Worm (Caenorhabditis elegans) whole organism, L4 larva: Measurements from ENCODE around the gene mog-5.

Source experiments
- F26F4.8 ChIP-seq: fragments of 200-800 bp; sonication (Bioruptor generic); conservative IDR thresholded peaks from 2 replicates; pipeline ENCODE4 v1.3.6; 2022; ENCODE audit warnings: missing genetic modification characterization, missing compliant biosample characterization
- Y105C5A.15 ChIP-seq: fragments of 200-800 bp; sonication (Bioruptor generic); IDR thresholded peaks from 2 replicates; pipeline ENCODE4 v1.3.6; 2022; ENCODE audit warnings: missing genetic modification characterization, missing compliant biosample characterization
- Y75B8A.6 ChIP-seq: fragments of 200-800 bp; sonication (Bioruptor generic); IDR thresholded peaks from 2 replicates; pipeline ENCODE4 v1.3.6; 2022; ENCODE audit warnings: missing genetic modification reagents, missing genetic modification characterization, missing compliant biosample characterization
- ZK546.5 ChIP-seq, 2 experiments: sonication (generic microtip); optimal IDR thresholded peaks; 2 replicates each; lab custom pipeline; 2017; ENCODE audit warnings: missing biosample characterization in 2 of 2, missing genetic modification characterization in 2 of 2
- aha-1 ChIP-seq: fragments of 150-350 bp; peaks from one replicate; lab custom pipeline; 2014; ENCODE audit warnings: missing biosample characterization, missing genetic modification characterization
- aly-2 ChIP-seq: sonication (generic microtip); optimal IDR thresholded peaks from 2 replicates; lab custom pipeline; 2018; ENCODE audit warnings: missing biosample characterization, missing genetic modification characterization
- ceh-28 ChIP-seq: fragments of 150-350 bp; optimal IDR thresholded peaks from 2 replicates; lab custom pipeline; 2014; ENCODE audit warnings: missing biosample characterization, missing genetic modification reagents, missing genetic modification characterization
- ceh-32 ChIP-seq: sonication (generic microtip); optimal IDR thresholded peaks from 2 replicates; lab custom pipeline; 2016; ENCODE audit warnings: mild to moderate bottlenecking, missing genetic modification characterization, missing compliant biosample characterization; ENCODE audit not compliant: poor library complexity
- ceh-44 ChIP-seq: fragments of 200-800 bp; sonication (Bioruptor generic); IDR thresholded peaks from 2 replicates; pipeline ENCODE4 v1.3.6; 2022; ENCODE audit warnings: missing genetic modification reagents, missing genetic modification characterization, missing compliant biosample characterization
- ctbp-1 ChIP-seq: fragments of 200-800 bp; sonication (Bioruptor generic); IDR thresholded peaks from 2 replicates; pipeline ENCODE4 v1.3.6; 2022; ENCODE audit warnings: missing genetic modification reagents, missing genetic modification characterization, missing compliant biosample characterization
- daf-12 ChIP-seq: fragments of 150-350 bp; optimal IDR thresholded peaks from 2 replicates; lab custom pipeline; 2014; ENCODE audit warnings: missing biosample characterization, missing genetic modification reagents, missing genetic modification characterization
- dmd-9 ChIP-seq: fragments of 200-800 bp; sonication (Bioruptor generic); IDR thresholded peaks from 2 replicates; pipeline ENCODE4 v1.3.6; 2022; ENCODE audit warnings: missing genetic modification reagents, missing genetic modification characterization, missing compliant biosample characterization
- duxl-1 ChIP-seq: sonication (generic microtip); optimal IDR thresholded peaks from 2 replicates; lab custom pipeline; 2016; ENCODE audit warnings: mild to moderate bottlenecking, missing genetic modification characterization, moderate library complexity, missing compliant biosample characterization; ENCODE audit not compliant: poor library complexity
- egl-27 ChIP-seq: sonication (generic microtip); optimal IDR thresholded peaks from 3 replicates; lab custom pipeline; 2017; ENCODE audit warnings: missing biosample characterization, missing genetic modification reagents, missing genetic modification characterization
- fos-1 ChIP-seq: fragments of 150-350 bp; optimal IDR thresholded peaks from 2 replicates; lab custom pipeline; 2014; ENCODE audit warnings: missing biosample characterization, missing genetic modification characterization
- hif-1 ChIP-seq, 2 experiments: sonication (generic microtip); optimal IDR thresholded peaks; 2 replicates each; lab custom pipeline; 2016 to 2017; ENCODE audit warnings: missing compliant biosample characterization in 2 of 2, missing genetic modification characterization in 2 of 2, missing genetic modification reagents in 2 of 2, missing genotype in 2 of 2, mild to moderate bottlenecking in 1 of 2
- hlh-11 ChIP-seq: fragments of 200-800 bp; sonication (Bioruptor generic); optimal IDR thresholded peaks from 2 replicates; lab custom pipeline; 2018; ENCODE audit warnings: mild to moderate bottlenecking, missing genetic modification characterization, missing compliant biosample characterization
- hlh-30 ChIP-seq: sonication (generic microtip); optimal IDR thresholded peaks from 2 replicates; lab custom pipeline; 2017; ENCODE audit warnings: antibody characterized with exemption, mild to moderate bottlenecking, missing genetic modification characterization, missing compliant biosample characterization; ENCODE audit not compliant: insufficient read depth
- jun-1 ChIP-seq: fragments of 150-350 bp; optimal IDR thresholded peaks from 2 replicates; lab custom pipeline; 2014; ENCODE audit warnings: missing biosample characterization, missing genetic modification reagents, missing genetic modification characterization
- lin-1 ChIP-seq: fragments of 200-800 bp; sonication (Bioruptor generic); IDR thresholded peaks from 2 replicates; pipeline ENCODE4 v1.3.6; 2022; ENCODE audit warnings: missing genetic modification reagents, missing genetic modification characterization, missing compliant biosample characterization
- lin-13 ChIP-seq: fragments of 150-350 bp; optimal IDR thresholded peaks from 2 replicates; lab custom pipeline; 2014; ENCODE audit warnings: missing biosample characterization, missing genetic modification reagents, missing genetic modification characterization
- lin-29 ChIP-seq: fragments of 200-800 bp; sonication (Bioruptor generic); IDR thresholded peaks from 2 replicates; pipeline ENCODE4 v1.3.6; 2022; ENCODE audit warnings: missing genetic modification reagents, missing genetic modification characterization, missing compliant biosample characterization
- lin-39 ChIP-seq: fragments of 150-350 bp; optimal IDR thresholded peaks from 2 replicates; lab custom pipeline; 2014; ENCODE audit warnings: missing biosample characterization, missing genetic modification reagents, missing genetic modification characterization
- lir-3 ChIP-seq: sonication (generic microtip); optimal IDR thresholded peaks from 2 replicates; lab custom pipeline; 2016; ENCODE audit warnings: mild to moderate bottlenecking, missing genetic modification characterization, missing compliant biosample characterization
- lsy-2 ChIP-seq, 2 experiments: fragments of 150-350 bp in 1 of 2; sonication (generic microtip) in 1 of 2; optimal IDR thresholded peaks; 2 replicates each; lab custom pipeline; 2014 to 2017; ENCODE audit warnings: missing biosample characterization in 2 of 2, missing genetic modification characterization in 2 of 2
- mes-2 ChIP-seq: sonication (generic microtip); optimal IDR thresholded peaks from 2 replicates; lab custom pipeline; 2016; ENCODE audit warnings: missing genotype, mild to moderate bottlenecking, missing genetic modification characterization, missing compliant biosample characterization; ENCODE audit not compliant: poor library complexity, severe bottlenecking
- mxl-2 ChIP-seq: fragments of 200-800 bp; sonication (Bioruptor generic); conservative IDR thresholded peaks from 2 replicates; pipeline ENCODE4 v1.3.6; 2022; ENCODE audit warnings: missing genetic modification reagents, missing genetic modification characterization, missing compliant biosample characterization
- mxl-3 ChIP-seq: fragments of 200-800 bp; sonication (Bioruptor generic); optimal IDR thresholded peaks from 2 replicates; lab custom pipeline; 2018; ENCODE audit warnings: mild to moderate bottlenecking, missing genetic modification characterization, missing compliant biosample characterization
- nhr-11 ChIP-seq: fragments of 150-350 bp; optimal IDR thresholded peaks from 2 replicates; lab custom pipeline; 2014; ENCODE audit warnings: missing biosample characterization, missing genetic modification characterization
- nhr-111 ChIP-seq: fragments of 200-800 bp; sonication (Bioruptor generic); optimal IDR thresholded peaks from 2 replicates; lab custom pipeline; 2018; ENCODE audit warnings: mild to moderate bottlenecking, missing genetic modification characterization, missing compliant biosample characterization
- nhr-237 ChIP-seq: sonication (generic microtip); optimal IDR thresholded peaks from 2 replicates; lab custom pipeline; 2017; ENCODE audit warnings: missing biosample characterization, missing genetic modification characterization
- nhr-28 ChIP-seq: fragments of 150-350 bp; optimal IDR thresholded peaks from 2 replicates; lab custom pipeline; 2014; ENCODE audit warnings: missing biosample characterization, missing genetic modification characterization
- nhr-6 ChIP-seq: fragments of 150-350 bp; optimal IDR thresholded peaks from 2 replicates; lab custom pipeline; 2014; ENCODE audit warnings: missing biosample characterization, missing genetic modification characterization
- nhr-76 ChIP-seq: fragments of 150-350 bp; optimal IDR thresholded peaks from 2 replicates; lab custom pipeline; 2014; ENCODE audit warnings: missing biosample characterization, missing genetic modification characterization
- nhr-77 ChIP-seq: fragments of 150-350 bp; optimal IDR thresholded peaks from 2 replicates; lab custom pipeline; 2014; ENCODE audit warnings: missing biosample characterization, missing genetic modification characterization
- php-3 ChIP-seq: fragments of 200-800 bp; sonication (Bioruptor generic); IDR thresholded peaks from 2 replicates; pipeline ENCODE4 v1.3.6; 2022; ENCODE audit warnings: missing genetic modification reagents, missing genetic modification characterization, missing compliant biosample characterization
- rbr-2 ChIP-seq: sonication (generic microtip); optimal IDR thresholded peaks from 2 replicates; lab custom pipeline; 2016; ENCODE audit warnings: missing genotype, missing genetic modification characterization, missing compliant biosample characterization
- saeg-2 ChIP-seq: fragments of 200-800 bp; sonication (Bioruptor generic); IDR thresholded peaks from 2 replicates; pipeline ENCODE4 v1.3.6; 2022; ENCODE audit warnings: missing genetic modification reagents, missing genetic modification characterization, missing compliant biosample characterization
- sdz-12 ChIP-seq: fragments of 200-800 bp; sonication (Bioruptor generic); optimal IDR thresholded peaks from 2 replicates; lab custom pipeline; 2018; ENCODE audit warnings: mild to moderate bottlenecking, missing genetic modification characterization, missing compliant biosample characterization
- snpc-4 ChIP-seq: fragments of 150-350 bp; optimal IDR thresholded peaks from 2 replicates; lab custom pipeline; 2014; ENCODE audit warnings: missing biosample characterization, missing genetic modification characterization
- tag-97 ChIP-seq: fragments of 200-800 bp; sonication (Bioruptor generic); IDR thresholded peaks from 2 replicates; pipeline ENCODE4 v1.3.6; 2022; ENCODE audit warnings: missing genetic modification characterization, missing compliant biosample characterization
- unc-130 ChIP-seq: sonication (generic microtip); optimal IDR thresholded peaks from 2 replicates; lab custom pipeline; 2016; ENCODE audit warnings: missing genetic modification reagents, missing genetic modification characterization, missing compliant biosample characterization
- unc-62 ChIP-seq, 3 experiments: fragments of 150-350 bp in 1 of 3; sonication (generic microtip); optimal IDR thresholded peaks in 2 of 3; peaks in 1 of 3; 1 replicate in 1 of 3; 2 replicates in 2 of 3; lab custom pipeline; 2014 to 2017; ENCODE audit warnings: missing biosample characterization in 3 of 3, missing genetic modification characterization in 3 of 3, missing genetic modification reagents in 3 of 3, missing genotype in 1 of 3
- vab-7 ChIP-seq: fragments of 200-800 bp; sonication (Bioruptor generic); IDR thresholded peaks from 2 replicates; pipeline ENCODE4 v1.3.6; 2022; ENCODE audit warnings: missing genetic modification reagents, missing genetic modification characterization, missing compliant biosample characterization
- zag-1 ChIP-seq: fragments of 150-350 bp; optimal IDR thresholded peaks from 2 replicates; lab custom pipeline; 2014; ENCODE audit warnings: missing biosample characterization, missing genetic modification characterization
- zfp-2 ChIP-seq: sonication (generic microtip); optimal IDR thresholded peaks from 2 replicates; lab custom pipeline; 2016; ENCODE audit warnings: mild to moderate bottlenecking, missing genetic modification characterization, missing compliant biosample characterization
- ztf-7 ChIP-seq: fragments of 150-350 bp; optimal IDR thresholded peaks from 2 replicates; lab custom pipeline; 2014; ENCODE audit warnings: missing biosample characterization, missing genetic modification characterization

Gene mog-5

ce11 chrII:5370641-5371040, 28.7 kb upstream of the mog-5 start, which contains the start of gene F09E5.12:
Gene F09E5.12, minus strand, starts transcription at chrII:5370741.
- TF ChIP-seq rbr-2 (no peak), aha-1 (tag; lab: Kevin White, UChicago) (peak; percentile 3)

ce11 chrII:5373275-5374047, 25.9 kb upstream of the mog-5 start, which contains the start of the genes agt-2 and F09E5.3:
Gene agt-2, minus strand, starts transcription at chrII:5373827.
Gene F09E5.3, plus strand, starts transcription at chrII:5373997.
- TF ChIP-seq nhr-6 (tag; lab: Kevin White, UChicago): peak; percentile 58
- no peak for TF ChIP-seq jun-1 (tag; lab: Kevin White, UChicago)
- no peak for TF ChIP-seq php-3 (GFP tag; lab: Robert Waterston, UW)
- peak; percentile 80; the same call in 1 of the 2 replicates for TF ChIP-seq ctbp-1
- TF ChIP-seq mxl-3 (GFP tag; lab: Kevin White, UChicago): peak; percentile 62
- no peak for TF ChIP-seq nhr-76
- TF ChIP-seq zfp-2: peak; percentile 23
- TF ChIP-seq tag-97: no peak
- no peak for TF ChIP-seq ZK546.5 (tag; optimal IDR thresholded peaks at IDR 0.05; lab: Kevin White, UChicago)
- TF ChIP-seq aly-2 (tag; lab: Kevin White, UChicago): no peak
- no peak for TF ChIP-seq mxl-2 (GFP tag; lab: Robert Waterston, UW)
- no peak for TF ChIP-seq lin-1 (GFP tag; lab: Robert Waterston, UW)
- TF ChIP-seq mes-2 (tag; lab: Kevin White, UChicago): peak; percentile 93
- TF ChIP-seq snpc-4 (tag; lab: Kevin White, UChicago): no peak
- peak; percentile 34 for TF ChIP-seq nhr-28 (tag; lab: Kevin White, UChicago)
- TF ChIP-seq F26F4.8 (GFP tag; lab: Robert Waterston, UW): no peak
- peak; percentile 84 for TF ChIP-seq lin-13 (GFP tag; lab: Kevin White, UChicago)
- peak; percentile 68 to 96 for TF ChIP-seq lsy-2 (tag; optimal IDR thresholded peaks at IDR 0.05; lab: Kevin White, UChicago)
- peak; percentile 51; the same call in 1 of the 2 replicates for TF ChIP-seq lin-29 (GFP tag; lab: Robert Waterston, UW)
- TF ChIP-seq sdz-12 (GFP tag; lab: Kevin White, UChicago): no peak
- TF ChIP-seq hlh-30: peak; percentile 81
- no peak for TF ChIP-seq zag-1 (tag; lab: Kevin White, UChicago)
- peak; percentile 47 for TF ChIP-seq ztf-7 (tag; lab: Kevin White, UChicago)
- peak; percentile 86 for TF ChIP-seq aha-1 (tag; lab: Kevin White, UChicago)
- TF ChIP-seq dmd-9 (GFP tag; lab: Robert Waterston, UW): no peak
- TF ChIP-seq daf-12 (tag; lab: Kevin White, UChicago): no peak
- TF ChIP-seq nhr-237 (tag; lab: Kevin White, UChicago): no peak
- TF ChIP-seq ceh-28 (tag; lab: Kevin White, UChicago): no peak
- peak in 1 of 2 experiments; percentile 58 for TF ChIP-seq hif-1 (tag; optimal IDR thresholded peaks at IDR 0.05; lab: Kevin White, UChicago)
- TF ChIP-seq nhr-77: peak; percentile 82
- TF ChIP-seq nhr-111: no peak
- TF ChIP-seq duxl-1 (tag; lab: Kevin White, UChicago): peak; percentile 58
- TF ChIP-seq Y75B8A.6: no peak
- no peak for TF ChIP-seq ceh-44 (GFP tag; lab: Robert Waterston, UW)
- TF ChIP-seq egl-27 (tag; lab: Kevin White, UChicago): no peak
- peak; percentile 27 for TF ChIP-seq unc-130 (GFP tag; lab: Kevin White, UChicago)
- no peak for TF ChIP-seq Y105C5A.15 (GFP tag; lab: Robert Waterston, UW)
- TF ChIP-seq saeg-2 (GFP tag; lab: Robert Waterston, UW): no peak
- TF ChIP-seq lin-39 (tag; lab: Kevin White, UChicago): no peak
- TF ChIP-seq lir-3 (tag; lab: Kevin White, UChicago): no peak
- peak; percentile 89 for TF ChIP-seq nhr-11 (tag; lab: Kevin White, UChicago)
- no peak for TF ChIP-seq fos-1 (tag; lab: Kevin White, UChicago)
- no peak for TF ChIP-seq vab-7 (GFP tag; lab: Robert Waterston, UW)
- TF ChIP-seq ceh-32 (tag; lab: Kevin White, UChicago): no peak
- TF ChIP-seq hlh-11 (tag; lab: Kevin White, UChicago): peak; percentile 83
- peak in 1 of 2 experiments; percentile 88 for TF ChIP-seq unc-62 (GFP tag; optimal IDR thresholded peaks at IDR 0.05 in 1 of 2; lab: Kevin White, UChicago)
- TF ChIP-seq unc-62 (tag; optimal IDR thresholded peaks at IDR 0.05; lab: Kevin White, UChicago): no peak
